Fruit fly (Drosophila melanogaster) whole organism, embryonic: ENCODE results near the gene Ku80.

Experiments
- Blimp-1 ChIP-seq: fragments of 200-800 bp; sonication (Bioruptor generic); optimal IDR thresholded peaks from 3 replicates; lab custom pipeline; 2018; ENCODE audit warnings: missing biosample characterization, missing genetic modification characterization, mild to moderate bottlenecking, moderate library complexity, missing genetic modification reagents
- Bteb2 ChIP-seq: fragments of 200-800 bp; sonication (Bioruptor generic); optimal IDR thresholded peaks from 2 replicates; lab custom pipeline; 2016; ENCODE audit warnings: missing biosample characterization, missing genetic modification characterization
- CG10147 ChIP-seq: fragments of 200-800 bp; sonication (Bioruptor generic); optimal IDR thresholded peaks from 2 replicates; lab custom pipeline; 2019; ENCODE audit warnings: missing biosample characterization, mild to moderate bottlenecking, missing genetic modification characterization, moderate library complexity
- CG10366 ChIP-seq: fragments of 200-800 bp; sonication (Bioruptor generic); IDR thresholded peaks from 2 replicates; pipeline ENCODE4 v1.3.6; 2022; ENCODE audit warnings: missing biosample characterization, missing genetic modification characterization
- CG10959 ChIP-seq: fragments of 200-800 bp; sonication (Bioruptor generic); IDR thresholded peaks from 2 replicates; pipeline ENCODE4 v1.3.6; 2022; ENCODE audit warnings: missing biosample characterization, missing genetic modification characterization
- CG12299 ChIP-seq: fragments of 200-800 bp; sonication (Bioruptor generic); optimal IDR thresholded peaks from 2 replicates; lab custom pipeline; 2018; ENCODE audit warnings: missing biosample characterization, mild to moderate bottlenecking, missing genetic modification characterization
- CG15514 ChIP-seq: fragments of 200-800 bp; sonication (Bioruptor generic); optimal IDR thresholded peaks from 3 replicates; lab custom pipeline; 2017; ENCODE audit warnings: missing biosample characterization, missing genetic modification characterization, mild to moderate bottlenecking, moderate library complexity, missing genetic modification reagents
- CG15601 ChIP-seq: fragments of 200-800 bp; sonication (Bioruptor generic); optimal IDR thresholded peaks from 3 replicates; lab custom pipeline; 2019; ENCODE audit warnings: missing biosample characterization, mild to moderate bottlenecking, missing genetic modification characterization, moderate library complexity
- CG17328 ChIP-seq: fragments of 200-800 bp; sonication (Bioruptor generic); IDR thresholded peaks from 2 replicates; pipeline ENCODE4 v1.3.6; 2022; ENCODE audit warnings: missing biosample characterization, missing genetic modification characterization
- CG17568 ChIP-seq: fragments of 200-800 bp; sonication (Bioruptor generic); optimal IDR thresholded peaks from 2 replicates; lab custom pipeline; 2018; ENCODE audit warnings: missing biosample characterization, mild to moderate bottlenecking, missing genetic modification characterization, moderate library complexity
- CG17802 ChIP-seq: fragments of 200-800 bp; sonication (Bioruptor generic); optimal IDR thresholded peaks from 2 replicates; lab custom pipeline; 2018; ENCODE audit warnings: missing biosample characterization, mild to moderate bottlenecking, missing genetic modification characterization, moderate library complexity
- CG18599 ChIP-seq: fragments of 200-800 bp; sonication (Bioruptor generic); optimal IDR thresholded peaks from 3 replicates; lab custom pipeline; 2017; ENCODE audit warnings: missing biosample characterization, missing genetic modification characterization, mild to moderate bottlenecking, moderate library complexity, missing genetic modification reagents
- CG2202 ChIP-seq: fragments of 200-800 bp; sonication (Bioruptor generic); optimal IDR thresholded peaks from 2 replicates; lab custom pipeline; 2018; ENCODE audit warnings: missing biosample characterization, mild to moderate bottlenecking, missing genetic modification characterization
- CG3163 ChIP-seq: fragments of 200-800 bp; sonication (Bioruptor generic); optimal IDR thresholded peaks from 3 replicates; lab custom pipeline; 2016; ENCODE audit warnings: missing biosample characterization, missing genetic modification characterization
- CG33213 ChIP-seq: fragments of 200-800 bp; sonication (Bioruptor generic); optimal IDR thresholded peaks from 3 replicates; lab custom pipeline; 2016; ENCODE audit warnings: missing biosample characterization, missing genetic modification characterization
- CG33557 ChIP-seq: fragments of 200-800 bp; sonication (Bioruptor generic); optimal IDR thresholded peaks from 2 replicates; lab custom pipeline; 2019; ENCODE audit warnings: missing biosample characterization, mild to moderate bottlenecking, missing genetic modification characterization, moderate library complexity
- CG4617 ChIP-seq: fragments of 200-800 bp; sonication (Bioruptor generic); optimal IDR thresholded peaks from 3 replicates; lab custom pipeline; 2016; ENCODE audit warnings: missing biosample characterization, missing genetic modification characterization, borderline replicate concordance
- CG7357 ChIP-seq: fragments of 200-800 bp; sonication (Bioruptor generic); IDR thresholded peaks from 3 replicates; pipeline ENCODE4 v1.3.6; 2022; ENCODE audit warnings: missing biosample characterization, missing genetic modification characterization
- CG7786 ChIP-seq: fragments of 200-800 bp; sonication (Bioruptor generic); optimal IDR thresholded peaks from 2 replicates; lab custom pipeline; 2016; ENCODE audit warnings: missing biosample characterization, missing genetic modification characterization
- CG8478 ChIP-seq: fragments of >200 bp; optimal IDR thresholded peaks from 2 replicates; lab custom pipeline; 2018
- CG9797 ChIP-seq: fragments of 200-800 bp; sonication (Bioruptor generic); optimal IDR thresholded peaks from 3 replicates; lab custom pipeline; 2018; ENCODE audit warnings: missing biosample characterization, mild to moderate bottlenecking, missing genetic modification characterization
- Dll ChIP-seq: fragments of 200-800 bp; sonication (Bioruptor generic); IDR thresholded peaks from 4 replicates; pipeline ENCODE4 v1.3.6; 2022; ENCODE audit warnings: missing biosample characterization, missing genetic modification characterization; ENCODE audit not compliant: partially characterized antibody
- Eip74EF ChIP-seq, 2 experiments: fragments of 200-800 bp in 1 of 2; fragments of >200 bp in 1 of 2; sonication (Bioruptor generic) in 1 of 2; optimal IDR thresholded peaks; 2 replicates each; lab custom pipeline; 2017 to 2019; ENCODE audit warnings: missing biosample characterization in 2 of 2, missing genetic modification characterization in 2 of 2, mild to moderate bottlenecking in 1 of 2, moderate library complexity in 1 of 2
- HLH54F ChIP-seq: fragments of 200-800 bp; sonication (Bioruptor generic); optimal IDR thresholded peaks from 3 replicates; lab custom pipeline; 2016; ENCODE audit warnings: missing biosample characterization, missing genetic modification characterization
- MTF-1 ChIP-seq: fragments of 200-800 bp; sonication (Bioruptor generic); optimal IDR thresholded peaks from 2 replicates; lab custom pipeline; 2018; ENCODE audit warnings: missing biosample characterization, mild to moderate bottlenecking, missing genetic modification characterization, borderline replicate concordance
- Neu2 ChIP-seq: fragments of 200-800 bp; sonication (Bioruptor generic); optimal IDR thresholded peaks from 3 replicates; lab custom pipeline; 2016; ENCODE audit warnings: missing biosample characterization, missing genetic modification characterization, borderline replicate concordance
- Oaz ChIP-seq: fragments of 200-800 bp; sonication (Bioruptor generic); IDR thresholded peaks from 2 replicates; pipeline ENCODE4 v1.3.6; 2022; ENCODE audit warnings: missing biosample characterization, missing genetic modification characterization
- Sry-β ChIP-seq: fragments of 200-800 bp; sonication (Bioruptor generic); optimal IDR thresholded peaks from 2 replicates; lab custom pipeline; 2018; ENCODE audit warnings: missing biosample characterization, mild to moderate bottlenecking, missing genetic modification characterization, moderate library complexity
- Usf ChIP-seq: fragments of 200-800 bp; sonication (Bioruptor generic); optimal IDR thresholded peaks from 2 replicates; lab custom pipeline; 2017; ENCODE audit warnings: missing genotype, missing biosample characterization, missing genetic modification characterization
- Xrp1 ChIP-seq: fragments of 200-800 bp; sonication (Bioruptor generic); IDR thresholded peaks from 2 replicates; pipeline ENCODE4 v1.3.6; 2022; ENCODE audit warnings: missing biosample characterization, missing genetic modification characterization
- aop ChIP-seq: fragments of 200-800 bp; sonication (Bioruptor generic); IDR thresholded peaks from 2 replicates; pipeline ENCODE4 v1.3.6; 2022; ENCODE audit warnings: missing biosample characterization, missing genetic modification characterization
- bab2 ChIP-seq: fragments of 200-800 bp; sonication (Bioruptor generic); optimal IDR thresholded peaks from 2 replicates; lab custom pipeline; 2016; ENCODE audit warnings: missing biosample characterization, missing genetic modification characterization
- br ChIP-seq: fragments of >200 bp; optimal IDR thresholded peaks from 2 replicates; lab custom pipeline; 2017
- chn ChIP-seq: fragments of 200-800 bp; sonication (Bioruptor generic); optimal IDR thresholded peaks from 2 replicates; lab custom pipeline; 2016; ENCODE audit warnings: missing biosample characterization, missing genetic modification characterization
- dan ChIP-seq: fragments of 200-800 bp; sonication (Bioruptor generic); IDR thresholded peaks from 2 replicates; pipeline ENCODE4 v1.3.6; 2022; ENCODE audit warnings: missing biosample characterization, missing genetic modification characterization
- dmrt11E ChIP-seq: fragments of 200-800 bp; sonication (Bioruptor generic); optimal IDR thresholded peaks from 3 replicates; lab custom pipeline; 2018; ENCODE audit warnings: missing biosample characterization, mild to moderate bottlenecking, missing genetic modification characterization, moderate library complexity
- dmrt99B ChIP-seq: fragments of 200-800 bp; sonication (Bioruptor generic); optimal IDR thresholded peaks from 2 replicates; lab custom pipeline; 2018; ENCODE audit warnings: missing biosample characterization, mild to moderate bottlenecking, missing genetic modification characterization, moderate library complexity
- gt ChIP-seq: fragments of 200-800 bp; sonication (Bioruptor generic); IDR thresholded peaks from 2 replicates; pipeline ENCODE4 v1.3.6; 2022; ENCODE audit warnings: missing biosample characterization, missing genetic modification characterization
- ham ChIP-seq: fragments of 200-800 bp; sonication (Bioruptor generic); IDR thresholded peaks from 2 replicates; pipeline ENCODE4 v1.3.6; 2022; ENCODE audit warnings: missing biosample characterization, missing genetic modification characterization
- kni ChIP-seq: fragments of 200-800 bp; sonication (Bioruptor generic); optimal IDR thresholded peaks from 3 replicates; lab custom pipeline; 2017; ENCODE audit warnings: mild to moderate bottlenecking, missing biosample characterization, missing genetic modification reagents, missing genetic modification characterization
- lbe ChIP-seq: fragments of 200-800 bp; sonication (Bioruptor generic); optimal IDR thresholded peaks from 2 replicates; lab custom pipeline; 2016; ENCODE audit warnings: missing biosample characterization, mild to moderate bottlenecking, missing genetic modification characterization
- nau ChIP-seq: fragments of 200-800 bp; sonication (Bioruptor generic); optimal IDR thresholded peaks from 3 replicates; lab custom pipeline; 2017; ENCODE audit warnings: missing biosample characterization, mild to moderate bottlenecking, missing genetic modification characterization, missing genetic modification reagents
- oc ChIP-seq: fragments of 200-800 bp; sonication (Bioruptor generic); optimal IDR thresholded peaks from 2 replicates; lab custom pipeline; 2018; ENCODE audit warnings: missing biosample characterization, mild to moderate bottlenecking, missing genetic modification characterization, moderate library complexity
- pan ChIP-seq, 4 experiments: fragments of >200 bp in 3 of 4; fragments of 200-800 bp in 1 of 4; sonication (Bioruptor generic) in 1 of 4; optimal IDR thresholded peaks in 3 of 4; IDR thresholded peaks in 1 of 4; 2 replicates each; pipeline versions ENCODE4 v1.3.6 to Lab custom; 2017 to 2022; ENCODE audit warnings: missing biosample characterization in 2 of 4, missing genetic modification characterization in 2 of 4, mixed read lengths in 1 of 4
- psq ChIP-seq: fragments of 200-800 bp; sonication (Bioruptor generic); optimal IDR thresholded peaks from 2 replicates; lab custom pipeline; 2017; ENCODE audit warnings: missing biosample characterization, missing genetic modification characterization
- pzg ChIP-seq: fragments of 200-800 bp; sonication (Bioruptor generic); optimal IDR thresholded peaks from 3 replicates; lab custom pipeline; 2018; ENCODE audit warnings: missing biosample characterization, mild to moderate bottlenecking, missing genetic modification characterization, moderate library complexity
- salm ChIP-seq: fragments of 200-800 bp; sonication (Bioruptor generic); optimal IDR thresholded peaks from 2 replicates; lab custom pipeline; 2018; ENCODE audit warnings: missing biosample characterization, mild to moderate bottlenecking, missing genetic modification characterization
- usp ChIP-seq: fragments of >200 bp; optimal IDR thresholded peaks from 2 replicates; lab custom pipeline; 2017; ENCODE audit warnings: missing biosample characterization, missing genetic modification characterization
- vnd ChIP-seq: fragments of 200-800 bp; sonication (Bioruptor generic); IDR thresholded peaks from 3 replicates; pipeline ENCODE4 v1.3.6; 2022; ENCODE audit warnings: missing biosample characterization, missing genetic modification characterization; ENCODE audit not compliant: partially characterized antibody
- z ChIP-seq: fragments of 200-800 bp; sonication (Bioruptor generic); IDR thresholded peaks from 3 replicates; pipeline ENCODE4 v1.3.6; 2022; ENCODE audit warnings: missing biosample characterization, missing genetic modification characterization

Gene Ku80

DNA sequence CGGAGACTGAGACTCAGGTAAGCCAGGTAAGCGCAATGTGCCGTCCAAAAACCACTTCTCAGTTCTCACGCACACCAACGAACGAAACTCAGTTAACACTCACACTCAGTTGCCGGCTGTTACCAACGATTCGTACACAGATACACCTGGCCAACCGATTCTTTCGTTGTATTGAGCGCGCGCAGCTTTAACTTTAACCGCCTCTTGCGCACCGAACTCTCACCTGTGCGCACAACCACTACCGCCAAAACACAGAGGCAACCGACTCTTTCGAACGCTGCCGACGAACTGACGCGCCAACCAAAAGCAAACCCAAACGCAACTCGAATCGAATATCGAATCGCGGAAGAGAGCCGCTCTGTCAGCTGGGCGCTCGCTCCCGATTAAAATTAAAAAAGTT is 8.5 kb downstream of the Ku80 start, which contains the start of gene Gli (continued):
- no peak for TF ChIP-seq pan (optimal IDR thresholded peaks at IDR 0.05; lab: Kevin White, UChicago)
- TF ChIP-seq pan (GFP tag; optimal IDR thresholded peaks at IDR 0.05 in 1 of 2, IDR thresholded peaks at IDR 0.05 in 1 of 2), result no peak
- no peak for TF ChIP-seq nau (GFP tag; lab: Kevin White, UChicago)
- peak; percentile 40; the same call in 1 of the 2 replicates for TF ChIP-seq Xrp1 (GFP tag; lab: Robert Waterston, UW)
- TF ChIP-seq CG33557 (GFP tag; lab: Kevin White, UChicago), result no peak
- TF ChIP-seq Dll (GFP tag; lab: Robert Waterston, UW), result 0 out of 4 replicates have a peak, but pooled peaks have one; percentile 29
- TF ChIP-seq CG12299 (tag; lab: Kevin White, UChicago), result no peak
- peak; percentile 25 for TF ChIP-seq oc (tag; lab: Kevin White, UChicago)
- no peak for TF ChIP-seq Usf (GFP tag; lab: Kevin White, UChicago)
- TF ChIP-seq dmrt99B, result no peak
- TF ChIP-seq CG7357 (GFP tag; lab: Robert Waterston, UW), result no peak
- peak; percentile 26; the same call in 1 of the 2 replicates for TF ChIP-seq CG17328 (GFP tag; lab: Robert Waterston, UW)
- no peak for TF ChIP-seq br
- TF ChIP-seq Sry-β (GFP tag; lab: Kevin White, UChicago), result no peak
- TF ChIP-seq Blimp-1 (GFP tag; lab: Kevin White, UChicago), result no peak
- peak; percentile 55 for TF ChIP-seq CG15514 (GFP tag; lab: Kevin White, UChicago)
- no peak for TF ChIP-seq dan (GFP tag; lab: Robert Waterston, UW)
- peak; percentile 70 for TF ChIP-seq kni (GFP tag; lab: Kevin White, UChicago)
- no peak for TF ChIP-seq CG4617 (GFP tag; lab: Kevin White, UChicago)
- TF ChIP-seq vnd, result 0 out of 3 replicates have a peak, but pooled peaks have one; percentile 11
- no peak for TF ChIP-seq salm (tag; lab: Kevin White, UChicago)
- TF ChIP-seq CG10147 (GFP tag; lab: Kevin White, UChicago), result peak; percentile 29
- TF ChIP-seq bab2 (GFP tag; lab: Kevin White, UChicago), result no peak
- no peak for TF ChIP-seq CG18599
- TF ChIP-seq chn (GFP tag; lab: Kevin White, UChicago), result no peak
- no peak for TF ChIP-seq CG8478 (lab: Kevin White, UChicago)
- peak; percentile 19 for TF ChIP-seq CG7786 (GFP tag; lab: Kevin White, UChicago)
- TF ChIP-seq aop, result no peak
- TF ChIP-seq usp, result no peak
- no peak for TF ChIP-seq CG17802 (tag; lab: Kevin White, UChicago)
- peak; percentile 19 for TF ChIP-seq Neu2 (GFP tag; lab: Kevin White, UChicago)
- peak; percentile 76 for TF ChIP-seq MTF-1
- TF ChIP-seq gt (GFP tag; lab: Robert Waterston, UW), result no peak
- no peak for TF ChIP-seq psq (GFP tag; lab: Kevin White, UChicago)
- TF ChIP-seq CG2202, result no peak
- TF ChIP-seq CG9797 (GFP tag; lab: Kevin White, UChicago), result no peak
- TF ChIP-seq CG17568 (GFP tag; lab: Kevin White, UChicago), result no peak
- peak; percentile 82 for TF ChIP-seq CG3163 (GFP tag; lab: Kevin White, UChicago)
- TF ChIP-seq CG10959 (GFP tag; lab: Robert Waterston, UW), result 0 out of 2 replicates have a peak, but pooled peaks have one; percentile 17
- no peak for TF ChIP-seq dmrt11E
- no peak for TF ChIP-seq HLH54F (GFP tag; lab: Kevin White, UChicago)
- no peak for TF ChIP-seq CG15601
- no peak for TF ChIP-seq Bteb2 (GFP tag; lab: Kevin White, UChicago)
- peak; percentile 12; the same call in 1 of the 2 replicates for TF ChIP-seq Oaz (GFP tag; lab: Robert Waterston, UW)
- peak; percentile 46 for TF ChIP-seq CG33213
- TF ChIP-seq ham (GFP tag; lab: Robert Waterston, UW), result no peak
- no peak for TF ChIP-seq lbe
- peak; percentile 14 for TF ChIP-seq pzg (GFP tag; lab: Kevin White, UChicago)
- no peak for TF ChIP-seq CG10366
- TF ChIP-seq z (GFP tag; lab: Robert Waterston, UW), result peak; percentile 92
- TF ChIP-seq Eip74EF (GFP tag; optimal IDR thresholded peaks at IDR 0.05; lab: Kevin White, UChicago), result peak in 1 of 2 experiments; percentile 48
